Worm (Caenorhabditis elegans) whole organism, mixed stage, embryonic: ENCODE measurements around the gene K08E7.4.

Experiments used
- elt-1 ChIP-seq: sonication (generic microtip); optimal IDR thresholded peaks from 2 replicates; lab custom pipeline; 2017; ENCODE audit warnings: missing genetic modification characterization, mild to moderate bottlenecking, missing compliant biosample characterization, antibody characterized with exemption, moderate library complexity, borderline replicate concordance; ENCODE audit not compliant: insufficient read depth
- elt-3 ChIP-seq: fragments of 150-350 bp; optimal IDR thresholded peaks from 2 replicates; lab custom pipeline; 2014; ENCODE audit warnings: missing biosample characterization, missing genetic modification characterization
- lsy-2 ChIP-seq: fragments of 150-350 bp; optimal IDR thresholded peaks from 2 replicates; lab custom pipeline; 2014; ENCODE audit warnings: missing biosample characterization, missing genetic modification characterization
- mep-1 ChIP-seq: fragments of 150-350 bp; optimal IDR thresholded peaks from 2 replicates; lab custom pipeline; 2017; ENCODE audit warnings: missing biosample characterization, missing genetic modification reagents, missing genetic modification characterization, inconsistent platforms
- nhr-237 ChIP-seq: fragments of 150-350 bp; optimal IDR thresholded peaks from 2 replicates; lab custom pipeline; 2014; ENCODE audit warnings: missing biosample characterization, missing genetic modification characterization
- nhr-76 ChIP-seq: sonication (generic microtip); optimal IDR thresholded peaks from 2 replicates; lab custom pipeline; 2017; ENCODE audit warnings: missing biosample characterization, missing genetic modification characterization
- pha-4 ChIP-seq: fragments of 150-350 bp; optimal IDR thresholded peaks from 2 replicates; lab custom pipeline; 2018; ENCODE audit warnings: missing biosample characterization, missing genetic modification reagents, missing genetic modification characterization
- sem-2 ChIP-seq: fragments of 200-800 bp; sonication (Bioruptor generic); optimal IDR thresholded peaks from 2 replicates; lab custom pipeline; 2018; ENCODE audit warnings: mild to moderate bottlenecking, missing genetic modification characterization, missing compliant biosample characterization
- snpc-4 ChIP-seq: fragments of 150-350 bp; optimal IDR thresholded peaks from 2 replicates; lab custom pipeline; 2014; ENCODE audit warnings: missing biosample characterization, missing genetic modification characterization
- sptf-1 ChIP-seq: sonication (generic microtip); optimal IDR thresholded peaks from 2 replicates; lab custom pipeline; 2017; ENCODE audit warnings: mild to moderate bottlenecking, missing genetic modification characterization, moderate library complexity, missing compliant biosample characterization
- unc-120 ChIP-seq: sonication (generic microtip); optimal IDR thresholded peaks from 2 replicates; lab custom pipeline; 2017; ENCODE audit warnings: missing genetic modification characterization, missing compliant biosample characterization; ENCODE audit not compliant: poor library complexity, severe bottlenecking
- unc-62 ChIP-seq: fragments of 150-350 bp; optimal IDR thresholded peaks from 2 replicates; lab custom pipeline; 2014; ENCODE audit warnings: missing biosample characterization, missing genetic modification reagents, missing genetic modification characterization

ce11 chrIV:12570546-12570945 is 401 bp downstream of the K08E7.4 start:
- TF ChIP-seq lsy-2 (tag; lab: Kevin White, UChicago) = no peak
- no peak for TF ChIP-seq sptf-1 (tag; lab: Kevin White, UChicago)
- no peak for TF ChIP-seq sem-2 (GFP tag; lab: Kevin White, UChicago)
- no peak for TF ChIP-seq unc-120 (tag; lab: Kevin White, UChicago)
- TF ChIP-seq pha-4 (tag; lab: Kevin White, UChicago) = no peak
- no peak for TF ChIP-seq elt-1 (tag; lab: Kevin White, UChicago)
- no peak for TF ChIP-seq unc-62
- no peak for TF ChIP-seq mep-1 (tag; lab: Kevin White, UChicago)
- TF ChIP-seq nhr-76 = no peak
- no peak for TF ChIP-seq elt-3 (tag; lab: Kevin White, UChicago)
- no peak for TF ChIP-seq snpc-4
- TF ChIP-seq nhr-237 (tag; lab: Kevin White, UChicago) = no peak
